Worm (Caenorhabditis elegans) whole organism, late embryonic: ENCODE results near the gene srh-218.

Source experiments
- F13H6.1 ChIP-seq: sonication (generic microtip); optimal IDR thresholded peaks from 2 replicates; lab custom pipeline; 2016; ENCODE audit warnings: missing genetic modification characterization, missing compliant biosample characterization
- ama-1 ChIP-seq: fragments of 150-350 bp; optimal IDR thresholded peaks from 2 replicates; lab custom pipeline; 2014
- ceh-19 ChIP-seq: fragments of 200-800 bp; sonication (Bioruptor generic); optimal IDR thresholded peaks from 2 replicates; lab custom pipeline; 2018; ENCODE audit warnings: mild to moderate bottlenecking, missing genetic modification characterization, missing compliant biosample characterization
- ceh-24 ChIP-seq: sonication (generic microtip); optimal IDR thresholded peaks from 2 replicates; lab custom pipeline; 2016; ENCODE audit warnings: mild to moderate bottlenecking, missing genetic modification characterization, missing compliant biosample characterization
- ceh-45 ChIP-seq: fragments of 200-800 bp; sonication (Bioruptor generic); IDR thresholded peaks from 2 replicates; pipeline ENCODE4 v1.3.6; 2022; ENCODE audit warnings: missing genetic modification reagents, missing genetic modification characterization, missing compliant biosample characterization
- ceh-9 ChIP-seq: sonication (generic microtip); optimal IDR thresholded peaks from 2 replicates; lab custom pipeline; 2016; ENCODE audit warnings: mild to moderate bottlenecking, missing genetic modification characterization, inconsistent platforms, missing compliant biosample characterization
- hlh-30 ChIP-seq: sonication (generic microtip); optimal IDR thresholded peaks from 2 replicates; lab custom pipeline; 2017; ENCODE audit warnings: antibody characterized with exemption, missing genetic modification characterization, missing compliant biosample characterization; ENCODE audit not compliant: insufficient read depth
- nhr-11 ChIP-seq: fragments of 150-350 bp; optimal IDR thresholded peaks from 2 replicates; lab custom pipeline; 2014; ENCODE audit warnings: missing biosample characterization, missing genetic modification characterization
- pax-1 ChIP-seq: fragments of 150-350 bp; optimal IDR thresholded peaks from 2 replicates; lab custom pipeline; 2014; ENCODE audit warnings: missing biosample characterization, missing genetic modification characterization
- pha-4 ChIP-seq: fragments of 150-350 bp; optimal IDR thresholded peaks from 2 replicates; lab custom pipeline; 2018; ENCODE audit warnings: missing biosample characterization, missing genetic modification reagents, missing genetic modification characterization
- pqm-1 ChIP-seq: sonication (generic microtip); optimal IDR thresholded peaks from 2 replicates; lab custom pipeline; 2016; ENCODE audit warnings: missing genetic modification characterization, missing compliant biosample characterization
- tbx-2 ChIP-seq: sonication (generic microtip); optimal IDR thresholded peaks from 2 replicates; lab custom pipeline; 2016; ENCODE audit warnings: missing genetic modification characterization, missing compliant biosample characterization
- unc-3 ChIP-seq, 2 experiments: fragments of 200-800 bp in 1 of 2; sonication (Bioruptor generic) in 1 of 2; sonication (generic microtip) in 1 of 2; conservative IDR thresholded peaks in 1 of 2; optimal IDR thresholded peaks in 1 of 2; 2 replicates each; pipeline versions ENCODE4 v1.3.6 to Lab custom; 2016 to 2022; ENCODE audit warnings: missing compliant biosample characterization in 2 of 2, missing genetic modification characterization in 2 of 2, missing genetic modification reagents in 1 of 2
- unc-42 ChIP-seq: sonication (generic microtip); optimal IDR thresholded peaks from 2 replicates; lab custom pipeline; 2016; ENCODE audit warnings: missing genotype, missing genetic modification characterization, missing compliant biosample characterization

DNA sequence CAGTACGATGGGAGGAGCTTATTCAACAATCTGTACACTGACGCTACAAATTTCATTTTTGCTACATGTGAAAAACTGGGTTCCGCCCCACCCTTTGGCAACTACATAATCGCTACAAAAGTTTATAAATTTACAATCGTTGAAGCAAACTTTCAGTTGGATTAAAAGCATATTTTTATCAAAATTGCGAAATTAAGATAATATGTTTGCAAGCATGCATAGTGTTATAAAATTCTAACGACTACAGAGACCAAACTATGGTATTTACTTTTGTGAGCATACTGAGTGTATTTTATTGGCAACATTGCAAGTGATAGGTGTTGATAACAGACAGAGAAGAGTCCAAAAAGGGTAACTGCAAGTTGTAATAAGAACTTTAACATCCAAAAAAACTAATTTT lies 15.2 kb upstream of the srh-218 start, which contains the start of gene C06B8.2:
- TF ChIP-seq pax-1 (tag; lab: Kevin White, UChicago) (no peak), unc-3 (GFP tag; conservative IDR thresholded peaks at IDR 0.05; lab: Robert Waterston, UW) (no peak), unc-3 (tag; optimal IDR thresholded peaks at IDR 0.05; lab: Kevin White, UChicago) (no peak), F13H6.1 (tag; lab: Kevin White, UChicago) (no peak), ceh-9 (tag; lab: Kevin White, UChicago) (no peak), ama-1 (lab: Kevin White, UChicago) (no peak), pha-4 (tag; lab: Kevin White, UChicago) (no peak), ceh-45 (GFP tag; lab: Robert Waterston, UW) (no peak), ceh-24 (tag; lab: Kevin White, UChicago) (no peak), tbx-2 (tag; lab: Kevin White, UChicago) (no peak), pqm-1 (no peak), nhr-11 (tag; lab: Kevin White, UChicago) (no peak), unc-42 (tag; lab: Kevin White, UChicago) (no peak), hlh-30 (tag; lab: Kevin White, UChicago) (no peak), ceh-19 (GFP tag; lab: Kevin White, UChicago) (no peak)
